Worm (Caenorhabditis elegans): ENCODE measurements around the gene Y73F8A.1159.

DNA sequence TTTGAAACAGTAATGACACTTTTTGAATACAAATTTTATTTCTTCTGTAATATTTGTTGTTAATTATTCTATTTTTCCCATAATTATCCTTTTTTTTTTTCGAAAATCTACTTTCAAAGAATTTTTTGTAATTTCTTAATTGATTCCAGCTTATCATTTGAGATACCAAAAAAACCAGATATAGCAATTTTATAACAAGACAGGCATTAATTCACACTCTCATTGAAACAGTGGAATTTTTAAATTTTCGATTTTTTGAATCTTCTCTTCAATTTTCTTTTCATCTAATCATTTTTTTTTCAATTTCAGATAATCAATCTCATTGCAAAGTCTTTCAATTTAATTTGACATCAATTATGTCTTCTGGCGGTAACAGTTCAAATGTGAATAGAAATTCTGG is 9.2 kb upstream of the Y73F8A.1159 start, which contains the start of gene nhr-5:
- TF ChIP-seq nhr-11 (tag; optimal IDR thresholded peaks at IDR 0.05) (no peak), snpc-4 (tag; optimal IDR thresholded peaks at IDR 0.05) (no peak), fos-1 (tag; optimal IDR thresholded peaks at IDR 0.05) (no peak), egl-27 (tag; optimal IDR thresholded peaks at IDR 0.05) (no peak), lin-13 (GFP tag; optimal IDR thresholded peaks at IDR 0.05) (no peak), tbx-2 (tag; optimal IDR thresholded peaks at IDR 0.05) (no peak), ama-1 (optimal IDR thresholded peaks at IDR 0.05) (no peak), lin-15B (tag; optimal IDR thresholded peaks at IDR 0.05) (no peak), C16A3.4 (tag; optimal IDR thresholded peaks at IDR 0.05) (no peak), alr-1 (tag; optimal IDR thresholded peaks at IDR 0.05; ENCODE audit: borderline replicate concordance) (no peak), rnt-1 (tag; optimal IDR thresholded peaks at IDR 0.05) (no peak), mab-9 (GFP tag; IDR thresholded peaks at IDR 0.05) (no peak), ces-1 (GFP tag; optimal IDR thresholded peaks at IDR 0.05) (no peak)
